Fruit fly (Drosophila melanogaster) whole organism, prepupa: ENCODE measurements around the gene CG8539.

ENCODE experiments used
- CG10631 ChIP-seq: fragments of 200-800 bp; sonication (Bioruptor generic); optimal IDR thresholded peaks from 2 replicates; lab custom pipeline; 2016; ENCODE audit warnings: missing biosample characterization, missing genetic modification characterization
- CG11294 ChIP-seq: fragments of 200-800 bp; sonication (Bioruptor generic); IDR thresholded peaks from 2 replicates; pipeline ENCODE4 v1.3.6; 2022; ENCODE audit warnings: missing biosample characterization, missing genetic modification characterization
- CG11762 ChIP-seq: fragments of 200-800 bp; sonication (Bioruptor generic); optimal IDR thresholded peaks from 3 replicates; lab custom pipeline; 2016; ENCODE audit warnings: missing biosample characterization, missing genetic modification characterization; ENCODE audit not compliant: insufficient read depth
- CG16779 ChIP-seq: fragments of 200-800 bp; sonication (Bioruptor generic); optimal IDR thresholded peaks from 3 replicates; lab custom pipeline; 2017; ENCODE audit warnings: missing biosample characterization, mild to moderate bottlenecking, missing genetic modification characterization
- CG6808 ChIP-seq: fragments of 200-800 bp; sonication (Bioruptor generic); optimal IDR thresholded peaks from 3 replicates; lab custom pipeline; 2017; ENCODE audit warnings: missing biosample characterization, missing genetic modification characterization, mild to moderate bottlenecking, moderate library complexity, missing genetic modification reagents
- CG8632 ChIP-seq: fragments of 200-800 bp; sonication (Bioruptor generic); optimal IDR thresholded peaks from 3 replicates; lab custom pipeline; 2016; ENCODE audit warnings: missing biosample characterization, missing genetic modification characterization
- Eip75B ChIP-seq: fragments of 200-800 bp; sonication (Bioruptor generic); optimal IDR thresholded peaks from 3 replicates; lab custom pipeline; 2016; ENCODE audit warnings: missing biosample characterization, missing genetic modification characterization
- Lpt ChIP-seq: fragments of 200-800 bp; sonication (Bioruptor generic); optimal IDR thresholded peaks from 3 replicates; lab custom pipeline; 2016; ENCODE audit warnings: missing biosample characterization, missing genetic modification characterization
- Sox14 ChIP-seq: fragments of 200-800 bp; sonication (Bioruptor generic); optimal IDR thresholded peaks from 3 replicates; lab custom pipeline; 2016; ENCODE audit warnings: missing biosample characterization, missing genetic modification characterization
- lz ChIP-seq: fragments of 200-800 bp; sonication (Bioruptor generic); optimal IDR thresholded peaks from 3 replicates; lab custom pipeline; 2016; ENCODE audit warnings: missing biosample characterization, missing genetic modification characterization
- salr ChIP-seq, 2 experiments: fragments of 200-800 bp; sonication (Bioruptor generic); optimal IDR thresholded peaks; 3 replicates each; lab custom pipeline; 2016 to 2018; ENCODE audit warnings: missing biosample characterization in 2 of 2, missing genetic modification characterization in 2 of 2, mild to moderate bottlenecking in 1 of 2
- svp ChIP-seq: fragments of 200-800 bp; sonication (Bioruptor generic); peaks from one replicate; lab custom pipeline; 2016; ENCODE audit warnings: missing biosample characterization, missing genetic modification characterization

DNA sequence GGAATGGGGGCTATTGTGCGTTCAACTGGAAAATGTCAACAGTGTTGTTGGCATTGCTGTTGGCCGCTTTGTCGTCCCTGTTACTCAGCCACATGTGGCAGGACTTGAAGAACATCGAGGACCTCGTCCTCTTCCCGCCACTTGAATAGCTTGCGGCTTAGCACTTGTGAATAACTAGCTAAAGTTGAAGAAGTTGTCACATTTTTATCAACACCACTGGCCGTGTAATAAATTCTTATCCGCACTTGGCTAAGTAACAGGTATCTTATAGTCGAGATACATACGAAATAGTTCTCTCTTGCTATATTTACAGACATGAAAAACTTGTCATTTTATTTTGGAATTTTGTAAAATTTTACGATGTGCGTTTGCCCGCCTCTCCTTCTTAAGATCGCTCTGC is 23.4 kb downstream of the CG8539 start, which contains the start of gene CG43292:
- no peak for TF ChIP-seq Eip75B (GFP tag; lab: Kevin White, UChicago)
- no peak for TF ChIP-seq Sox14 (GFP tag; lab: Kevin White, UChicago)
- TF ChIP-seq CG8632 (GFP tag; lab: Kevin White, UChicago) = no peak
- TF ChIP-seq CG11762 = no peak
- no peak for TF ChIP-seq CG10631 (GFP tag; lab: Kevin White, UChicago)
- no peak for TF ChIP-seq svp
- no peak for TF ChIP-seq CG16779 (tag; lab: Kevin White, UChicago)
- TF ChIP-seq CG11294 = no peak
- no peak for TF ChIP-seq lz (GFP tag; lab: Kevin White, UChicago)
- no peak for TF ChIP-seq Lpt (GFP tag; lab: Kevin White, UChicago)
- no peak for TF ChIP-seq CG6808 (GFP tag; lab: Kevin White, UChicago)
- no peak for TF ChIP-seq salr (GFP tag; optimal IDR thresholded peaks at IDR 0.05; lab: Kevin White, UChicago)
